Fruit fly (Drosophila melanogaster): ENCODE measurements around the gene CG3603.

dm6 chrX:2929496-2929895, 18.3 kb upstream of the CG3603 start, which contains the start of gene CG32793:
- no peak for TF ChIP-seq Hr78 (GFP tag; optimal IDR thresholded peaks at IDR 0.05)
- TF ChIP-seq tai (GFP tag; optimal IDR thresholded peaks at IDR 0.05), result no peak
- TF ChIP-seq CG32264 (GFP tag; optimal IDR thresholded peaks at IDR 0.05), result no peak
- TF ChIP-seq fru (GFP tag; optimal IDR thresholded peaks at IDR 0.05), result no peak
- TF ChIP-seq dl (GFP tag; optimal IDR thresholded peaks at IDR 0.05; ENCODE audit: insufficient read depth in 1 of 2, partially characterized antibody in 2 of 2), result no peak
- TF ChIP-seq Sp1 (GFP tag; optimal IDR thresholded peaks at IDR 0.05), result no peak
- no peak for TF ChIP-seq Hr83 (GFP tag; optimal IDR thresholded peaks at IDR 0.05; ENCODE audit: poor library complexity, severe bottlenecking)
- no peak for TF ChIP-seq OdsH (GFP tag; optimal IDR thresholded peaks at IDR 0.05)
